Worm (Caenorhabditis elegans) whole organism, L4/young adult: Measurements from ENCODE around the gene cutl-24.
A peak's percentile ranks its signal among the peaks of the same experiment; 100 is the strongest.

Experiments used
- W03F9.2 ChIP-seq: fragments of 150-350 bp; optimal IDR thresholded peaks from 2 replicates; lab custom pipeline; 2014; ENCODE audit warnings: missing biosample characterization, missing genetic modification characterization
- dao-5 ChIP-seq: sonication (generic microtip); optimal IDR thresholded peaks from 2 replicates; lab custom pipeline; 2016; ENCODE audit warnings: missing genotype, missing genetic modification characterization, moderate library complexity, missing compliant biosample characterization
- him-1 ChIP-seq: sonication (generic microtip); optimal IDR thresholded peaks from 2 replicates; lab custom pipeline; 2016; ENCODE audit warnings: missing genotype, missing genetic modification reagents, missing genetic modification characterization, missing compliant biosample characterization

cutl-24 gene

DNA sequence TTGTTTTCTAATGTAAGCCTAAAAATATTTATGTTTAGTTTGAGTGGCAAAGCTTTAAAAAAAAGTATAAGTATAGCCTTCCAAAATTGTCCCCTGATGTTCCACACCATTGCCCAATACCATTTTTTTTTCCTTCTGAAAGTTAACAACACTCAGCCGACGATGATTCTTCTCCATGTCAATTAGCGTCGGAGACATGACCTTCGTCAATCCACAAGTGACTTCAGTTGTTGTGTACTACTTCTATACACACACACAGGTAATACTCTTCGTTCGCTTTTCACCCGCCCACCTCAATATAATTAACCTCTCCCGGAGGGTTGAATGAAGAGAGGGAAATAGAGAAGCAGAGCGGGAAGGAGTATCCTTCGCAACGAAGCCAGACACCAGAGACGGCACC, at the start of gene cutl-24:
Gene cutl-24 (plus strand): TSS at position 301 of the 400 bp plus-strand sequence.
- TF ChIP-seq W03F9.2 (tag; lab: Kevin White, UChicago) (no peak), dao-5 (no peak), him-1 (no peak)

DNA sequence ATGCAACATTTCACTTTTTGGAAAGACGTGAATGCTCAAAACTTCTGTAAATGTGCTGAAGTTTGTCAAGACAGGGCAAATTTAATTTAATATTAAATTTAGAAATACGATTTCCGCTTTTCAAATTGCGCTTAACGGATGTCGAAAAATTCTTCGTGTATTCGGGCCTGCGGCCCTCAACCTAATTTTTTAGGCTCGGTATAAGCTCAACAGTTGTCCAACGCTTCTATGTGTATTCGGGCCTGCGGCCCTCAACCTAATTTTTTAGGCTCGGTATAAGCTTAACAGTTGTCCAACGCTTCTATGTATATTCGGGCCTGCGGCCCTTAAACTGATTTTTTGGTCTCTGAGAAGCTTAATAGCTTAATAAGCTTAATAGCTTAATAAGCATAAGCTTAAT, 46.1 kb upstream of the cutl-24 start:
- TF ChIP-seq W03F9.2 (tag; lab: Kevin White, UChicago), result no peak
- no peak for TF ChIP-seq dao-5
- no peak for TF ChIP-seq him-1

DNA sequence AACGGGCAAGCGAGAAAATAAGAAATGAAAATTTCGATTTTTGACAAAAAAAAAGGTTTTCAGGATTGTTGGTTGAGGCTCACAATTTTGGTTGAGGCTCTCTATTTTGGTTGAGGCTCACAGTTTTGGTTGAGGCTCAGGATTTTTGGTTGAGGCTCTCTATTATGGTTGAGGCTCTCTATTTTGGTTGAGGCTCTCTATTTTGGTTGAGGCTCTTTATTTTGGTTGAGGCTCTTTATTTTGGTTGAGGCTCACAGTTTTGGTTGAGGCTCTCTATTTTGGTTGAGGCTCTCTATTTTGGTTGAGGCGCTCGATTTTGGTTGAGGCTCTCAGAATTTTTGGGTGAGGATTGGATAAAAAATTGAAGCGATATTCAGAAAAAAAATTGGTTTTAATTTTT, 45.1 kb upstream of the cutl-24 start:
- no peak for TF ChIP-seq W03F9.2 (tag; lab: Kevin White, UChicago)
- TF ChIP-seq him-1, result no peak
- TF ChIP-seq dao-5, result no peak

DNA sequence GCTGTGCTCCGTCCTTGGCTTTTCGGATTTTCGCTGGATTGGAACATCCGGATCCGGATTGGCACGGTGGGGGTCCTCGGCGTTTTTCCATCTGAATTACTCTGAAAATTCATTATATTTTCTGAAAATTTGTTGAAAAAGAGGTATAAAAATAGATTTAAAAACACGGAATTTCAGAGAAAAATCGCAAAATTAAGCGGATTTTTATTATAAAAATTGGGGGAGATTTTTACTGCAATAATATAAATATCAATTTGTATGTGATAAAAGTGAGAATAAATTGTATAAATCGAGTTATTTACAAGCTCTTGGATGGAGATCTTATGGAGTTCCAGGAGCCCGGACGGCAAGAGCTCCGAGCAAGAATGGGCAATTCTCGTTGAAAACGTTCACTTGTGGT, 43.3 kb upstream of the cutl-24 start, which contains the start of gene tut-1:
Gene tut-1 (minus strand): TSS at position 101 of the 400 bp plus-strand sequence.
- TF ChIP-seq W03F9.2 (tag; lab: Kevin White, UChicago) (no peak), dao-5 (no peak), him-1 (no peak)

DNA sequence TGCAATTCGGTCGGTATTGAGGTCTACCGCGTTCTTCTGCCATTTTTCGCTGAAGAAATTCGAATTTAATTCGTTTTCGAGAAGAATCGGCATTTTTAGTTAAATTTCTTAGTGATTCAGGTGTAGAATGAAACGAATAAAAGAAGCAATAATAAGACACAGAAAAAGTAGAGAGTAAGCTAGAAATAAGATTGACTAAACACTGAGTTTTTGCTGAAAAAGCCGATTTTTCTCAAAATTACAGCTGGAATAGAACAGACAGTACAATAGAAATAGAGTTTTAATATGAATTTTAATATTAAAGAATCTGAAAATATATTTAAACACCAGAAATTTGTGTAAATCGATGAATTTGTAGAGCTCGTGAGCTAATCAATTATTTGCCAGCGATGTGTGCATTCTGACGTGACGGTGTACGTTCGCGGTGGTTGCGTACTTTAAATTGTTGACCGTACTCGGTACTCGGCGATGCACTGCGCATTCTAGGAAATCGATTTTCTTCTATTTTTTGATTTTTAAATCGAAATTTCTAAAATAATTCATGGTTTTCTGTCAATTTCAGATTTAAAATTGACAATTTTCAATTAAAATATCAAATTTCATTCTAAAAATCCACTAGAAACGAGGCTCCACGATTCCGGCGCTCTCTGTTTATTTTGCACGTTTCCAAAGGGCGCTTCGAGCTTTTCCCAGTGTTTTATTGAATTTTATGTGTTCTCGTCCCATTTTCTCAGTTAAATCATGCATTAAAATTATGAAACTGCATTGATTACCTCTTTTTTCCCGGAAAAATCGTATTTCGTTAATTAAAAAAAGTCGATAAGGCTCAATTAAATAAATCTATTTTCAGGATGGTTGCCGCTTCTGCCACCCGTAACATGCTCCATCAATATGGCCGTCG, 38.7 kb upstream of the cutl-24 start, which contains the start of the genes grld-1 and cox-6C:
Gene grld-1 (minus strand): TSS at position 51 of the 901 bp plus-strand sequence.
Gene cox-6C (plus strand): TSS at position 851 of the 901 bp plus-strand sequence.
- TF ChIP-seq dao-5 (no peak), W03F9.2 (tag; lab: Kevin White, UChicago) (peak; percentile 82), him-1 (no peak)

DNA sequence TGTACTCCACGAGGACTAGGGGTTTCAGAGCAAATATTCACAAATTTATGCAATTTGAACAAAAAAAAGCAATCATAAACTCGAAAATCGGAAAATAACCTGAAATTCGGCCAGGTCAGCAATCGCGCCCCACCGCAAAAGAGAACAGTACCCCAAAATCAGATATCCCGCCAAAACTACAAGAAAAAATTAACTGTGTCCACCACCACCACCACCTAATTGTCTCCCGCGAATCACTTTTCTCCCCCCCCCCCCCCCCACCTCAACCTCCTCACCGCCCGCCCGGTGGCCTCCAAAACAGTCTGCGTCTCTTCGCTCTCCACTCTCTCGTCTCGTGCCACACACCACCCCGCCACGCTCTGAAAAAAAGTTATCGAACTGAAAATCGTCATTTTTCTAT, 36.4 kb upstream of the cutl-24 start:
- TF ChIP-seq dao-5 (no peak), W03F9.2 (tag; lab: Kevin White, UChicago) (no peak), him-1 (no peak)

DNA sequence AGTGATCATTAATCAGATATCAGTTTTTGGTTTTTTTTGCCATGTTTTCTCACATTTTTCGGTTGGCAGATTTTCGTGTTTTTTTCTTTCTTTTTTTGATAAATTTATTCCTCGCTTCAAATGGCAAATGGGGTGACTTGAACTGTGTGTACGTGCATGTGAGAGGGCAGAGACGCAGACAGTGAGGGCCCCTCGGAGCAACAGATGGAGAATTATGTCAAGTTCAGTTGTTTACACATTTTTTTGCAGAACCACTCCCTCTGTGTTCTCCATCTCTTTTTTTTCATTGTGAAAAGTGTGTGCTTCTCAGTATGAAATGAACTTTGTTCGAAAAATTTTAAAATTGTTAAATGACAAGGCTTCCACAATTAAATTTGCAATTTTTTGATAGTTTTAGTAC, 34.7 kb upstream of the cutl-24 start:
- TF ChIP-seq him-1, result no peak
- TF ChIP-seq W03F9.2 (tag; lab: Kevin White, UChicago), result no peak
- TF ChIP-seq dao-5, result no peak

DNA sequence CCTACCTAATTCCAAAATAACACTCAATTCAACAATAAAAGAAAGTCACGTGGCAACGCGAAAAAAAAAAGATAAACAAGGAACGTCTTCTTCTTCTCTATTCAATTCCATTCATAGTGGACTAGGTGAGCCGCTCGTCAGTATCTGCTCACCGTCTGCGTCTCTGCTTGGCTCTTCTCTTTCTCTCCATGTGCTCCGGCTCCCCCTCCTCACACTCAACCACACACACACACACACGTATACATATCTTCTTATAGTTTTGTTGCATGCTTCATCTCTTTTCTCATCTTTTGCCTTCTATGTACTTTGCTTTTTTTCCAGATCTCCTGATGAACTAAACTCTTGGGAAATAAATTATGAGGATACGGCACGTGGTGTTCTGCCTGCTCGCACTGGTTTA, 32.8 kb upstream of the cutl-24 start, which contains the start of gene daf-1:
Gene daf-1 (plus strand): TSS at position 322 of the 400 bp plus-strand sequence.
- TF ChIP-seq W03F9.2 (tag; lab: Kevin White, UChicago) (no peak), dao-5 (no peak), him-1 (peak; percentile 10)

DNA sequence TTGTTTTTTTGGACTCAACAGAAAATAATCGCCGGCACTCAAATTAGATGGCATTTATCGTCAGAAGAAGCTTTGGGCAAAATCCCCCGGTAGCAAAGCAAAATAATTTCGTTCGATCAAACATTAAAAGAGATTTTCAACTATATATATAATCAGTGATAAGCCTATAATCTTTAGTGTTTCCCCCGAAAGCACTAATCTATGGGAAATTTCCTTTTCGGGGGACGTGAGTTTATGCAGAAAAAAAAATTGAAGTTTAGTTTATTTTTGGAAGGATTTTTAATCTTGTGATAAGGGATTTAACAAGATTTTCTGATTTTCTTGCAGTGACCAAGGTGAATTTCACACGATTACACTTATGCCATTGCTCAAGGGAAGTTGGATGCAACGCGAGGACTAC, 30.9 kb upstream of the cutl-24 start:
- no peak for TF ChIP-seq W03F9.2 (tag; lab: Kevin White, UChicago)
- no peak for TF ChIP-seq dao-5
- TF ChIP-seq him-1, result no peak

DNA sequence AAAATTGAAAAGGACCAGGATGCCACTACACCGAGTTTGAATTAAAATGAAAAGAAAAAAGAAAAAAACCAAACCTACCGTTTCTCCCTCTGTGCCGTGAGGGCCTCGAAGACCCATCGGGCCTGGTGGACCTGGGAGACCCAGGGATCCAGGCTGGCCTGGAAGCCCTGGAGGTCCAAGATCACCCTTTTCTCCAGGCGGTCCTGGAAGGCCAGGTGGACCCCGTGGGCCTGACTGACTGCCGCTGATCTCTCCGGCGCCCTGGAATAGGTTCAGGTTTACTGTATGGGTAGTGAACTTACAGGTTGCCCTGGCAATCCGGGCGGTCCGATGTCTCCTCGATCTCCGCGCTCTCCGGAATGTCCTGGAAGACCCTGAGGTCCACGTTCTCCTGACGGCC, 25.2 kb upstream of the cutl-24 start:
- TF ChIP-seq W03F9.2 (tag; lab: Kevin White, UChicago) (no peak), dao-5 (no peak), him-1 (no peak)

DNA sequence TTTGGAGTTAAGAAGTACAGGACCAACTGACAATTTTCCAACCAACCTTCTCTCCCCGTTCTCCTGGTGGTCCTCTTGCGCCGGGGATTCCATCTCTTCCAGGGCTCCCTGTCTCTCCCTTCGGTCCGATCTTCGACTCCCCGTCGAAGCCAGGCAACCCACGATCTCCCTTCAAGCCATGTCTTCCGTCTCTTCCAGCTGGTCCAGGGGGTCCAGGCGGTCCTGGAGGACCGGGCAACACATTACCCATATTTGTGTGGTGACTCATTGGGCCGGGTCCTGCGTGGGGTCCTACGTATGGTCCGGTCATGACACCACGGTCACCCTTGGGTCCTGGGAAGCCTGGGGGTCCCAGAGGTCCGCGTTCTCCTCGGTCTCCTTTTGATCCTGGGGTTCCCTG, 23.9 kb upstream of the cutl-24 start:
- TF ChIP-seq dao-5 (no peak), him-1 (no peak), W03F9.2 (tag; lab: Kevin White, UChicago) (no peak)

DNA sequence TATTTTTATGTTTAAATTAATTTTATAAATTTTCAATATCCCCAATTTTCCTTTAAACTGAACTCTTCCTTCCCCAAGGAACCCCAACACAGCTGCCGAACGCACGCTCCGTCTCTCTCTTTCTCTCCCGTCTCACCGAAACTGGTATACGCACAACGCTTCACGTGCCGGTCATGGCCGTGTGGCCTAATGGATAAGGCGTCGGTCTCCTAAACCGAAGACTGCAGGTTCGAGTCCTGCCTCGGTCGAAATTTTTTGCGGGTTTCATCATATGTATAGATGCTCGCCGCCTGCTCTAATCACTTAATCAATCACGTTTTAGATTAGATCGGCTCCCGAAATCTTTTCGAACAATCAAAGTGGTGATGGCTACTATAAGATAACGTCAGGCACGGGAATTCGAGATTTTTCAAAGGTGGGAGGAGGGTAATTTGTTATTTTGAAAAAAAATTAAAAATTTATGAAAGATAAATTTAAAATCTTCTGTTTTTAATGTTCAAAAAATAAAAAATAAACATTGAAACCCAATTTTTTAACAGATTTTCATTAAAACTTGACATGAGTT, 21.0 kb upstream of the cutl-24 start:
- TF ChIP-seq him-1, result peak; percentile 54
- TF ChIP-seq dao-5, result peak; percentile 39
- no peak for TF ChIP-seq W03F9.2 (tag; lab: Kevin White, UChicago)

DNA sequence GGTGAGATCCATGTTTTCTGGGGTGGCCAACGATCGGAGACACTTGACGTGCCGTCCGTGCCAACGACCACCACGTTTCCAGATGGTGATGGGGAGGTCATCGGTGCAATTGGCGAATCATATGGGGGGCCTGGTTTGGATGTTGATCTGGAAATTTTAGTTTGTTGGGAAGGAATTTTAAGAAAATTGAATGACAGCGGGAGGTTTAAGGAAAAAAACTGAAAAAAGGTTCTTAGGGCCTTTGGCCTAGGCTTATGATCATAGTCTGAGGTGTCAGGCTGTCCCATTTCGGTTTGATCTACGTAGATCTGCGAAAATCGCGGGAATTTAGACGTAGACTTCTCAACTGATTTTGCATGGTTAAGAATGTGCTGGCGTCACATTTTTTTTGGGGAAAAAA, 17.1 kb upstream of the cutl-24 start, which contains the start of gene col-99:
Gene col-99 (minus strand): TSS at position 101 of the 400 bp plus-strand sequence.
- TF ChIP-seq W03F9.2 (tag; lab: Kevin White, UChicago), result no peak
- TF ChIP-seq dao-5, result no peak

DNA sequence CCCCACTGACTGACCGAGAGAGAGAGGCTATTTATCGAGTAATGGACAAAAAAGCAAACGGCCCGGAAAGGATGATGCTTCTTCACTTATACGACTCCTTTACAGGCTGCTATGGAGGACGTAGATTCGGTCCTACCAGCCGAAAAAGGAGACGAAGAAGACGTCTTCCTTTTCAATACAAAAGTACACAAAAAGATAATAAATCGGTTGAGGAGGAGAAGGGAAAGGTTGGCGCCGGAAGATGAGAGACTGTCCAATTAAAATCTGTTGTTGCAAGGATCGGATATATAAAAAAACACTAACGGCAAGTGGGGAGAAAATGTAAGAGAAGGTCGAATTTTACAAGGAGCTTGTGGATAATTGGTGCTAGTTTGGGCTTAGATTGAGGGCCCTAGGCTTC, 16.1 kb upstream of the cutl-24 start:
- no peak for TF ChIP-seq W03F9.2 (tag; lab: Kevin White, UChicago)
- no peak for TF ChIP-seq him-1
- no peak for TF ChIP-seq dao-5

DNA sequence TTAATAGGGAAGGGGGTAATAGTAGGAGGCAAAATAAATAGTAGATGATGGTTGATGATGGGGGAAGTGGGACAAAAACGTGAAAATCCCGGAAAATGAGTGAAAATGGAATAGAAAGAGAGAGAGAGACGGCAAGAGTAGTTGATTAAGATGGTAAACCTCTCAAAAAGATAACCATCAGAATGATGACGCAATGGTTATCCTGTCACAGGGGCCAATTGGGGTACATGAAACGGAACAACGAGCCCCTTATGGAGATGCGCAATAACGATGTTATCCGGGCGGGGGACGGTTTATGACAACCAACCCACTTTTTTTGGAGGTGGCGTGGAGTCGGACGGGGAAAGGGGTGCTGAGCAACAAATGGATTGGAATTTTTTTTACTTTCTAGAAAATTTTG, 15.1 kb upstream of the cutl-24 start:
- TF ChIP-seq W03F9.2 (tag; lab: Kevin White, UChicago) (no peak), dao-5 (no peak), him-1 (no peak)
